In genomic region chr3L:19221455-19221854, dm6 we compare ENCODE assay signal across 3 fruit fly cellular contexts.
TF ChIP-seq lines count a peak whose summit lies in the region.

No protein-coding gene starts in this region.

- no peak for TF ChIP-seq CTCF in whole organism, embryonic (GFP tag; optimal IDR thresholded peaks at IDR 0.05; lab: Kevin White, UChicago)

TF ChIP-seq in whole organism, adult, 20 proteins besides CTCF, POLR2A, EP300 and RAD21:
- peak; percentile 24 for TF ChIP-seq tj (GFP tag; optimal IDR thresholded peaks at IDR 0.05; lab: Kevin White, UChicago)
- no peak for TF ChIP-seq CG5204 (GFP tag; optimal IDR thresholded peaks at IDR 0.05; lab: Kevin White, UChicago)
- TF ChIP-seq pad (GFP tag; optimal IDR thresholded peaks at IDR 0.05; lab: Kevin White, UChicago): no peak
- TF ChIP-seq cic (GFP tag; optimal IDR thresholded peaks at IDR 0.05; lab: Kevin White, UChicago): no peak
- TF ChIP-seq kay (GFP tag; lab: Kevin White, UChicago; ENCODE audit: borderline replicate concordance): no peak

TF ChIP-seq in whole organism, embryonic, 481 proteins besides CTCF, POLR2A, EP300 and RAD21:
- TF ChIP-seq sens (GFP tag; lab: Kevin White, UChicago): peak; percentile 51
- peak; percentile 10; the same call in 1 of the 2 replicates for TF ChIP-seq CG9932 (GFP tag; IDR thresholded peaks at IDR 0.05; lab: Robert Waterston, UW)
- TF ChIP-seq gce (GFP tag; IDR thresholded peaks at IDR 0.05; lab: Robert Waterston, UW): 0 out of 3 replicates have a peak, but pooled peaks have one; percentile 24
- TF ChIP-seq gfzf (GFP tag; optimal IDR thresholded peaks at IDR 0.05; lab: Kevin White, UChicago): no peak
- TF ChIP-seq CG13894 (tag; optimal IDR thresholded peaks at IDR 0.05; lab: Kevin White, UChicago): peak; percentile 43
- 0 out of 4 replicates have a peak, but pooled peaks have one; percentile 45 for TF ChIP-seq chinmo (GFP tag; IDR thresholded peaks at IDR 0.05; lab: Robert Waterston, UW; ENCODE audit: partially characterized antibody)
- TF ChIP-seq Med (GFP tag; lab: Kevin White, UChicago): peak; percentile 58
- TF ChIP-seq bsh (GFP tag; optimal IDR thresholded peaks at IDR 0.05; lab: Kevin White, UChicago): no peak
- TF ChIP-seq Trl (optimal IDR thresholded peaks at IDR 0.05; lab: Kevin White, UChicago): no peak
- TF ChIP-seq Trl (GFP tag; optimal IDR thresholded peaks at IDR 0.05; lab: Kevin White, UChicago): no peak
- no peak for TF ChIP-seq Scr (GFP tag; IDR thresholded peaks at IDR 0.05; lab: Robert Waterston, UW; ENCODE audit: partially characterized antibody)
- TF ChIP-seq mirr (GFP tag; optimal IDR thresholded peaks at IDR 0.05; lab: Kevin White, UChicago): peak; percentile 1
- TF ChIP-seq chif (GFP tag; optimal IDR thresholded peaks at IDR 0.05; lab: Kevin White, UChicago): no peak
- TF ChIP-seq CG5245 (GFP tag; optimal IDR thresholded peaks at IDR 0.05; lab: Kevin White, UChicago): no peak
- TF ChIP-seq CG3163 (GFP tag; optimal IDR thresholded peaks at IDR 0.05; lab: Kevin White, UChicago): no peak
- 0 out of 2 replicates have a peak, but pooled peaks have one; percentile 11 for TF ChIP-seq Atf6 (GFP tag; IDR thresholded peaks at IDR 0.05; lab: Robert Waterston, UW)
- TF ChIP-seq cwo (GFP tag; optimal IDR thresholded peaks at IDR 0.05; lab: Kevin White, UChicago): peak; percentile 21
- TF ChIP-seq Meics (GFP tag; optimal IDR thresholded peaks at IDR 0.05; lab: Kevin White, UChicago): no peak
- TF ChIP-seq fru (optimal IDR thresholded peaks at IDR 0.05; lab: Kevin White, UChicago): no peak
- peak; percentile 2 for TF ChIP-seq caup (GFP tag; optimal IDR thresholded peaks at IDR 0.05; lab: Kevin White, UChicago; ENCODE audit: severe bottlenecking)
- 0 out of 3 replicates have a peak, but pooled peaks have one; percentile 39 for TF ChIP-seq so (GFP tag; IDR thresholded peaks at IDR 0.05; lab: Robert Waterston, UW)
- no peak for TF ChIP-seq stc (GFP tag; IDR thresholded peaks at IDR 0.05; lab: Robert Waterston, UW)
- peak; percentile 25 for TF ChIP-seq lab (GFP tag; optimal IDR thresholded peaks at IDR 0.05; lab: Kevin White, UChicago)
- TF ChIP-seq sima (GFP tag; optimal IDR thresholded peaks at IDR 0.05; lab: Kevin White, UChicago): no peak
- no peak for TF ChIP-seq CoRest (tag; optimal IDR thresholded peaks at IDR 0.05; lab: Kevin White, UChicago)
- TF ChIP-seq Awh (GFP tag; IDR thresholded peaks at IDR 0.05; lab: Robert Waterston, UW): peak; percentile 51; the same call in 1 of the 2 replicates
- 0 out of 3 replicates have a peak, but pooled peaks have one; percentile 21 for TF ChIP-seq ci (GFP tag; IDR thresholded peaks at IDR 0.05; lab: Robert Waterston, UW)
- no peak for TF ChIP-seq br (optimal IDR thresholded peaks at IDR 0.05; lab: Kevin White, UChicago)
- no peak for TF ChIP-seq nmo (GFP tag; optimal IDR thresholded peaks at IDR 0.05; lab: Kevin White, UChicago)
- TF ChIP-seq CG10543 (GFP tag; optimal IDR thresholded peaks at IDR 0.05; lab: Kevin White, UChicago): peak; percentile 42
- peak; percentile 29 for TF ChIP-seq CG12769 (tag; optimal IDR thresholded peaks at IDR 0.05; lab: Kevin White, UChicago)
- no peak for TF ChIP-seq CG10267 (tag; optimal IDR thresholded peaks at IDR 0.05; lab: Kevin White, UChicago)
- TF ChIP-seq kni (GFP tag; optimal IDR thresholded peaks at IDR 0.05; lab: Kevin White, UChicago): peak; percentile 0
- no peak for TF ChIP-seq CG8290 (GFP tag; optimal IDR thresholded peaks at IDR 0.05; lab: Kevin White, UChicago)
- TF ChIP-seq CG8290 (tag; optimal IDR thresholded peaks at IDR 0.05; lab: Kevin White, UChicago): peak in 1 of 2 experiments; percentile 20
- TF ChIP-seq Hmr (GFP tag; optimal IDR thresholded peaks at IDR 0.05; lab: Kevin White, UChicago): peak; percentile 16
- TF ChIP-seq CG6654 (GFP tag; optimal IDR thresholded peaks at IDR 0.05; lab: Kevin White, UChicago): no peak

TF ChIP-seq in whole organism, prepupa, 60 proteins besides CTCF, POLR2A, EP300 and RAD21:
- peak; percentile 16 for TF ChIP-seq CG8319 (GFP tag; optimal IDR thresholded peaks at IDR 0.05; lab: Kevin White, UChicago)
- TF ChIP-seq Lpt (GFP tag; optimal IDR thresholded peaks at IDR 0.05; lab: Kevin White, UChicago): no peak
- peak; percentile 38 for TF ChIP-seq fkh (GFP tag; optimal IDR thresholded peaks at IDR 0.05; lab: Kevin White, UChicago)
- TF ChIP-seq pdm3 (GFP tag; optimal IDR thresholded peaks at IDR 0.05; lab: Kevin White, UChicago): no peak
- TF ChIP-seq net (GFP tag; optimal IDR thresholded peaks at IDR 0.05; lab: Kevin White, UChicago): no peak
- TF ChIP-seq CG9139 (GFP tag; optimal IDR thresholded peaks at IDR 0.05; lab: Kevin White, UChicago): no peak
- TF ChIP-seq Hr4 (GFP tag; optimal IDR thresholded peaks at IDR 0.05; lab: Kevin White, UChicago): no peak
- no peak for TF ChIP-seq salr (GFP tag; optimal IDR thresholded peaks at IDR 0.05; lab: Kevin White, UChicago)
- TF ChIP-seq lz (GFP tag; optimal IDR thresholded peaks at IDR 0.05; lab: Kevin White, UChicago): no peak
- TF ChIP-seq Ets21C (GFP tag; optimal IDR thresholded peaks at IDR 0.05; lab: Kevin White, UChicago): no peak
- no peak for TF ChIP-seq CG31627 (GFP tag; optimal IDR thresholded peaks at IDR 0.05; lab: Kevin White, UChicago)
- TF ChIP-seq CG6163 (GFP tag; IDR thresholded peaks at IDR 0.05; lab: Robert Waterston, UW): no peak
- no peak for TF ChIP-seq CG1621 (tag; optimal IDR thresholded peaks at IDR 0.05; lab: Kevin White, UChicago)
- no peak for TF ChIP-seq Smox (GFP tag; optimal IDR thresholded peaks at IDR 0.05; lab: Kevin White, UChicago)
